Fruit fly (Drosophila melanogaster): Measurements from ENCODE around the gene Hira.

Hira gene

DNA sequence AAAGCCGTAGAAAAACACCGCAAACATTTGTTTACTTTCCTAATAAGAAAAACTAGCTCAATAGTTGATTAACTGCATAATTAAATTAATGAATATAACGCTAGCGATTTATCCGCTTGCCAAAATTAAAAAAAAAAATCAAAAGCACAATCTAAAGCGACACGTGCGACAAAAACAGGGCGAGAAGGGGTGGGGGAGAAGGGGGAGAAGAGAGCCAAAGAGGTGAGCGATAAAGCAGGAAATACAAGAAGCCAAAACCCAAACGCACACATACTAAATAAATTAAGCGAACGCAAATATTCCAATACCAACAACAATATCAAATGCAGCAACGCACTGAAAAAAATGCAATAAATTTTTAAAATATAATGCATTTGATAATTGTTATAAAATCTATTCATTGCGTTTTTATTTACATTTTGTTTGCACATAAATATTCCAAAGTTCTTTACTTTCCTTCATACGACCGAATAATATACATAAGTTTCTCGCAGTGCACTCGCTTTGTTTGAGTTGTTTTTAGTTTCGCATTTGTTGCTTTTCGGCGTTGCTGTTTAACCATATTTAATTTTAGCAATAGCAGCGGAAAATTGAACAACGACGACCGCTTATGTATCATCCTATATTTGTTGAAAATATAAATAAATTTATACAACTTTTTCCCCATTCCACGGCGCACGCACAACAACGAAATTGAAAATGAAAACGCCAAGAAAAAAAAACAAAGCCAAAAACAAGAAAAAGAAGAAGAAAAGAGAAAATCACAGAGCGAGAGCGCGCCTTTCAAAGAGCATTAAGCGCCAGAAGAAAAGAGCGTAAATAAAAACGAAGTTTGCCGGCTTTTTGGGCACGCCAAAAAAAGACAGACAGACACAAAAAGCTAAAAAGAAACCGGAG is 23.7 kb upstream of the Hira start (continued):
- TF ChIP-seq CoRest (tag; optimal IDR thresholded peaks at IDR 0.05) (peak; percentile 97), CG32767 (GFP tag; IDR thresholded peaks at IDR 0.05) (peak; percentile 96), CG7745 (tag; optimal IDR thresholded peaks at IDR 0.05) (no peak), sna (GFP tag; IDR thresholded peaks at IDR 0.05; ENCODE audit: partially characterized antibody) (no peak), CG16863 (GFP tag; optimal IDR thresholded peaks at IDR 0.05) (peak; percentile 89), CG12236 (GFP tag; optimal IDR thresholded peaks at IDR 0.05) (peak; percentile 80), so (GFP tag; IDR thresholded peaks at IDR 0.05) (peak; percentile 96), Ets65A (GFP tag) (peak; percentile 98), sim (GFP tag; IDR thresholded peaks at IDR 0.05) (peak; percentile 94), CG18011 (GFP tag; optimal IDR thresholded peaks at IDR 0.05) (peak; percentile 85), CG13624 (GFP tag; optimal IDR thresholded peaks at IDR 0.05) (peak; percentile 91), ewg (GFP tag; optimal IDR thresholded peaks at IDR 0.05) (peak; percentile 91), Awh (GFP tag; IDR thresholded peaks at IDR 0.05) (peak; percentile 95), CG4617 (GFP tag; optimal IDR thresholded peaks at IDR 0.05; ENCODE audit: borderline replicate concordance) (peak; percentile 73), CG12942 (GFP tag; optimal IDR thresholded peaks at IDR 0.05) (peak; percentile 90), Fer2 (tag; optimal IDR thresholded peaks at IDR 0.05) (peak; percentile 94), CG15696 (tag; optimal IDR thresholded peaks at IDR 0.05) (peak; percentile 74), Rx (GFP tag; IDR thresholded peaks at IDR 0.05) (peak; percentile 91), C15 (GFP tag; IDR thresholded peaks at IDR 0.05) (peak; percentile 88), gem (tag; optimal IDR thresholded peaks at IDR 0.05) (peak; percentile 98), sr (GFP tag; IDR thresholded peaks at IDR 0.05) (peak; percentile 83), CG14860 (GFP tag; IDR thresholded peaks at IDR 0.05; ENCODE audit: partially characterized antibody) (no peak), CG10959 (GFP tag; IDR thresholded peaks at IDR 0.05) (peak; percentile 82), CG2875 (GFP tag; optimal IDR thresholded peaks at IDR 0.05) (peak; percentile 91), CG9932 (GFP tag; IDR thresholded peaks at IDR 0.05) (peak; percentile 93), luna (GFP tag; optimal IDR thresholded peaks at IDR 0.05) (peak; percentile 71), otp (GFP tag; IDR thresholded peaks at IDR 0.05) (peak; percentile 94), CG17186 (GFP tag; optimal IDR thresholded peaks at IDR 0.05) (peak; percentile 71), repo (GFP tag; optimal IDR thresholded peaks at IDR 0.05) (peak; percentile 84), CG4282 (GFP tag; optimal IDR thresholded peaks at IDR 0.05) (peak; percentile 42), kah (GFP tag; optimal IDR thresholded peaks at IDR 0.05) (peak; percentile 90), CG14667 (GFP tag; IDR thresholded peaks at IDR 0.05) (peak; percentile 93), CG17568 (GFP tag; optimal IDR thresholded peaks at IDR 0.05) (peak; percentile 89), shn (GFP tag; optimal IDR thresholded peaks at IDR 0.05) (peak; percentile 79), MTF-1 (GFP tag; optimal IDR thresholded peaks at IDR 0.05; ENCODE audit: borderline replicate concordance) (peak; percentile 82), btn (GFP tag; optimal IDR thresholded peaks at IDR 0.05) (peak; percentile 78), dmrt11E (tag; optimal IDR thresholded peaks at IDR 0.05) (peak; percentile 76), cas (GFP tag; IDR thresholded peaks at IDR 0.05) (peak; percentile 89), Dip3 (GFP tag; optimal IDR thresholded peaks at IDR 0.05) (peak; percentile 92), CG9609 (GFP tag; optimal IDR thresholded peaks at IDR 0.05) (peak; percentile 82), gcm (GFP tag; optimal IDR thresholded peaks at IDR 0.05) (peak; percentile 94), CG34224 (GFP tag; IDR thresholded peaks at IDR 0.05; ENCODE audit: partially characterized antibody) (no peak), toy (GFP tag; IDR thresholded peaks at IDR 0.05) (peak; percentile 89), CG42726 (GFP tag; IDR thresholded peaks at IDR 0.05; ENCODE audit: partially characterized antibody) (no peak), Hr78 (GFP tag; optimal IDR thresholded peaks at IDR 0.05) (peak in 1 of 2 experiments; percentile 84), pb (GFP tag; optimal IDR thresholded peaks at IDR 0.05) (peak; percentile 78), CG2116 (GFP tag; optimal IDR thresholded peaks at IDR 0.05) (peak; percentile 67), CG32532 (GFP tag; IDR thresholded peaks at IDR 0.05) (peak; percentile 96)
